Fruit fly (Drosophila melanogaster): ENCODE measurements around the gene tara.
A peak's percentile ranks its signal among the peaks of the same experiment; 100 is the strongest.

Gene tara

DNA sequence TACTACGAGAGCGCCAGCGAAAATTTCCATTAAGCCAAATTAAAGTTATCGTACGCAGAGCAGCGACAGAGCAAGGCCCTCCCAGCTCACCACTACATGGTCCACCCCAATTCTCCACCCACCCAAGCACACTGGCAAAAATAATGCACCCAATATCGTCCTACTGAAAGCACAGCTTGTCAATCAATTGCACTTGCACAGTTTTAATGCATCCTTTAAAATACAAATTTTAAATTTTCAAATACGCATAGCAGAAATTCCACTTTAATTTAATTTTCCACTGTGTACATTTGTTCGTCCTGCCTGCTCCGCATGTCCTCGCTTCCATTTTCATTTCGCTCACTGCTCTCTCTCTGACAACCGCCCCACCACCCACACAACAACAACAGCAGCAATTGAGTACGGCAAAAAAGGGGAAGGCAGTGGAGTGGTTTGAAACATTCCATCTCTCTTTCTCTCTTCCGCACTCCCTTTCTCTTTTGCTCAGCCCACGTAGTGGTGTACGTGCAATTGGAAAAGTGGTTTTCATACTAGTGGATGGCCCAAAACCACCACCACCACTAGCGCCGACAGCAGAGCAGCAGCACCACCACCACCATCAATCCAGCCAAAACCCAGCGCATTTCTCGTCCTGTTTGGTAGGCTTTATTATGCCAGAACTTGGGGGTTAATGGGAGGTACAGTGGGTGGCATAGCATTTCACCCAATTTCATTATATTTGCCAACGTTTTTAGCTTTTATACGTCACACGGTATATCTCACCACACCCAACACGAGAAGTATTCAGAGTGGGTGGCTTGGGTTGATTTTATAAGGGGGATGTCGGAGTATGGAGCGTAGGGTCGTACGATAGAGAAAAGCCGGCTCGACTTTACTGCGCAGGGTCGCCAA, 22.4 kb downstream of the tara start (continued):
- TF ChIP-seq ara (GFP tag; IDR thresholded peaks at IDR 0.05) (peak; percentile 69), croc (GFP tag; conservative IDR thresholded peaks at IDR 0.05) (peak; percentile 35; the same call in 1 of the 3 replicates), CG11696 (GFP tag; IDR thresholded peaks at IDR 0.05) (peak; percentile 65; the same call in 1 of the 2 replicates), slou (GFP tag; optimal IDR thresholded peaks at IDR 0.05) (no peak), CG4617 (GFP tag; optimal IDR thresholded peaks at IDR 0.05; ENCODE audit: borderline replicate concordance) (no peak), lola (GFP tag; optimal IDR thresholded peaks at IDR 0.05) (peak in 1 of 3 experiments; percentile 58), chm (GFP tag; IDR thresholded peaks at IDR 0.05) (peak; percentile 91), ro (GFP tag; IDR thresholded peaks at IDR 0.05) (peak; percentile 45), Antp (GFP tag; optimal IDR thresholded peaks at IDR 0.05) (peak; percentile 85), CG9727 (GFP tag; optimal IDR thresholded peaks at IDR 0.05) (peak; percentile 88), CG6689 (GFP tag; IDR thresholded peaks at IDR 0.05) (peak; percentile 64), CG10431 (GFP tag; optimal IDR thresholded peaks at IDR 0.05) (peak; percentile 47), ap (GFP tag; IDR thresholded peaks at IDR 0.05) (peak; percentile 34; the same call in 1 of the 2 replicates), HmgZ (tag; optimal IDR thresholded peaks at IDR 0.05) (peak; percentile 48), inv (GFP tag; IDR thresholded peaks at IDR 0.05; ENCODE audit: partially characterized antibody) (no peak), CG2129 (GFP tag; IDR thresholded peaks at IDR 0.05; ENCODE audit: partially characterized antibody) (no peak), crp (GFP tag; optimal IDR thresholded peaks at IDR 0.05) (peak in 1 of 2 experiments; percentile 20), CG31365 (tag; optimal IDR thresholded peaks at IDR 0.05) (peak; percentile 78), Doc2 (GFP tag; IDR thresholded peaks at IDR 0.05) (no peak), otp (GFP tag; IDR thresholded peaks at IDR 0.05) (no peak), CG32772 (GFP tag; IDR thresholded peaks at IDR 0.05) (peak; percentile 82), grau (tag; optimal IDR thresholded peaks at IDR 0.05) (peak; percentile 77), dimm (GFP tag; IDR thresholded peaks at IDR 0.05) (no peak), CG17186 (GFP tag; optimal IDR thresholded peaks at IDR 0.05) (peak; percentile 31), pfk (GFP tag; optimal IDR thresholded peaks at IDR 0.05) (peak; percentile 42), CG7556 (GFP tag; optimal IDR thresholded peaks at IDR 0.05) (peak; percentile 88), CG3838 (GFP tag; optimal IDR thresholded peaks at IDR 0.05) (no peak), zfh2 (GFP tag; optimal IDR thresholded peaks at IDR 0.05) (peak; percentile 55), h (optimal IDR thresholded peaks at IDR 0.05) (no peak), CG15601 (tag; optimal IDR thresholded peaks at IDR 0.05) (peak; percentile 58), repo (GFP tag; optimal IDR thresholded peaks at IDR 0.05) (peak; percentile 65), CG11723 (GFP tag; optimal IDR thresholded peaks at IDR 0.05) (peak; percentile 56), CG7271 (tag; optimal IDR thresholded peaks at IDR 0.05) (no peak), Dbx (GFP tag; IDR thresholded peaks at IDR 0.05) (peak; percentile 96), Asciz (GFP tag; optimal IDR thresholded peaks at IDR 0.05) (peak; percentile 75), Bgb (GFP tag; IDR thresholded peaks at IDR 0.05; ENCODE audit: partially characterized antibody) (no peak), YL-1 (GFP tag; optimal IDR thresholded peaks at IDR 0.05) (no peak), Mes4 (GFP tag; optimal IDR thresholded peaks at IDR 0.05) (no peak), BtbVII (GFP tag; optimal IDR thresholded peaks at IDR 0.05) (peak; percentile 95), CoRest (tag; optimal IDR thresholded peaks at IDR 0.05) (peak; percentile 80), D19B (GFP tag; optimal IDR thresholded peaks at IDR 0.05) (peak; percentile 62), Rfx (GFP tag; IDR thresholded peaks at IDR 0.05) (peak; percentile 61), Atf6 (GFP tag; IDR thresholded peaks at IDR 0.05) (peak; percentile 72), CG8765 (GFP tag; IDR thresholded peaks at IDR 0.05) (peak; percentile 84), pan (optimal IDR thresholded peaks at IDR 0.05) (no peak), pan (GFP tag; optimal IDR thresholded peaks at IDR 0.05 in 1 of 2, IDR thresholded peaks at IDR 0.05 in 1 of 2) (peak in 1 of 2 experiments; percentile 84), Stat92E (GFP tag; optimal IDR thresholded peaks at IDR 0.05) (no peak), CHES-1-like (GFP tag; optimal IDR thresholded peaks at IDR 0.05) (peak; percentile 43)
